Fruit fly (Drosophila melanogaster): ENCODE measurements around the gene Eip78C.

The Eip78C gene

DNA sequence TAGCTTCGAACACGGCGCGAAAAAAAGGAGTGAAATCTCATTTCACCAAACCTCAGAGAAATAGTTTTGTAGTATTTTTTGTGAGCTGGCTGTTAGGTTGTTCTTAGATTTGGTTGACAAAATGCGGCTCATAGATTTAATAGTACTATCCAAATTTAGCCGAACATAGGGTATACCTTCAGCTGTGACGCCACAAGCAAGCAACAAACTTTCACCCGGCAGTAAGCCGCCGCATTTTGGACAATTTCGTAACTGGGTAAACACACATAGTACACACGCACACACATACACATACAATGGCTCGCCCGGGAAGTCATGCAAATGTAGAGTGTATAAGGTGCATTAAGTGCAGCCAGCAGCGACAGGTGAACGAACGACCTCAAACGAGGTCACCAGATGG, 32.8 kb downstream of the Eip78C start (continued):
- no peak for TF ChIP-seq dati (GFP tag; IDR thresholded peaks at IDR 0.05)
- no peak for TF ChIP-seq slp2 (GFP tag; optimal IDR thresholded peaks at IDR 0.05)
- TF ChIP-seq sisA (GFP tag; IDR thresholded peaks at IDR 0.05), result peak; percentile 44
- TF ChIP-seq Sox100B (GFP tag; optimal IDR thresholded peaks at IDR 0.05), result no peak
- no peak for TF ChIP-seq wek (GFP tag; optimal IDR thresholded peaks at IDR 0.05)
- no peak for TF ChIP-seq CG11398 (GFP tag; optimal IDR thresholded peaks at IDR 0.05)
- no peak for TF ChIP-seq Rfx (GFP tag; IDR thresholded peaks at IDR 0.05)
- no peak for TF ChIP-seq Atf-2 (GFP tag; optimal IDR thresholded peaks at IDR 0.05)
- peak; percentile 62 for TF ChIP-seq Med (GFP tag)
- TF ChIP-seq CG17829 (tag; optimal IDR thresholded peaks at IDR 0.05), result no peak
- TF ChIP-seq CG8924 (tag; optimal IDR thresholded peaks at IDR 0.05), result no peak
- 0 out of 2 replicates have a peak, but pooled peaks have one; percentile 45 for TF ChIP-seq Awh (GFP tag; IDR thresholded peaks at IDR 0.05)
- peak; percentile 75 for TF ChIP-seq kni (GFP tag; optimal IDR thresholded peaks at IDR 0.05)
- no peak for TF ChIP-seq H2.0 (GFP tag; IDR thresholded peaks at IDR 0.05)
- no peak for TF ChIP-seq zen2 (GFP tag; IDR thresholded peaks at IDR 0.05; ENCODE audit: partially characterized antibody)
- no peak for TF ChIP-seq CG13296 (GFP tag; optimal IDR thresholded peaks at IDR 0.05)
- TF ChIP-seq peb (GFP tag; IDR thresholded peaks at IDR 0.05), result no peak
- no peak for TF ChIP-seq Adf1 (GFP tag; IDR thresholded peaks at IDR 0.05)
- no peak for TF ChIP-seq CG16813 (GFP tag; IDR thresholded peaks at IDR 0.05; ENCODE audit: partially characterized antibody)
- no peak for TF ChIP-seq tup (GFP tag; optimal IDR thresholded peaks at IDR 0.05)
- no peak for TF ChIP-seq NFAT (GFP tag; IDR thresholded peaks at IDR 0.05)
- TF ChIP-seq gcm2 (GFP tag; optimal IDR thresholded peaks at IDR 0.05), result no peak
- TF ChIP-seq Oli (tag; optimal IDR thresholded peaks at IDR 0.05), result no peak
- no peak for TF ChIP-seq CG1024 (GFP tag; IDR thresholded peaks at IDR 0.05)
- peak; percentile 34 for TF ChIP-seq CG1529 (GFP tag; optimal IDR thresholded peaks at IDR 0.05)
- TF ChIP-seq btn (GFP tag; optimal IDR thresholded peaks at IDR 0.05), result no peak
- TF ChIP-seq MTF-1 (GFP tag; optimal IDR thresholded peaks at IDR 0.05; ENCODE audit: borderline replicate concordance), result no peak
- peak; percentile 26 for TF ChIP-seq phol (tag; optimal IDR thresholded peaks at IDR 0.05)
- no peak for TF ChIP-seq az2 (GFP tag; optimal IDR thresholded peaks at IDR 0.05)
- TF ChIP-seq CG6175 (GFP tag; IDR thresholded peaks at IDR 0.05), result no peak
- no peak for TF ChIP-seq GATAe (GFP tag; conservative IDR thresholded peaks at IDR 0.05)
- peak; percentile 22 for TF ChIP-seq Xbp1 (GFP tag; optimal IDR thresholded peaks at IDR 0.05)
- peak; percentile 34; the same call in 1 of the 2 replicates for TF ChIP-seq HLH3B (GFP tag; IDR thresholded peaks at IDR 0.05)
- no peak for TF ChIP-seq sens-2 (GFP tag; IDR thresholded peaks at IDR 0.05)
- no peak for TF ChIP-seq slbo (GFP tag; IDR thresholded peaks at IDR 0.05)
- TF ChIP-seq CG13424 (tag; optimal IDR thresholded peaks at IDR 0.05), result no peak
- TF ChIP-seq tio (GFP tag; optimal IDR thresholded peaks at IDR 0.05), result no peak
- no peak for TF ChIP-seq pb (GFP tag; optimal IDR thresholded peaks at IDR 0.05)
- TF ChIP-seq pfk (GFP tag; optimal IDR thresholded peaks at IDR 0.05), result no peak
- no peak for TF ChIP-seq bcd (GFP tag; optimal IDR thresholded peaks at IDR 0.05)
- TF ChIP-seq CG14441 (GFP tag; IDR thresholded peaks at IDR 0.05), result no peak
- TF ChIP-seq CG2678 (tag; optimal IDR thresholded peaks at IDR 0.05), result peak; percentile 18
- TF ChIP-seq slou (GFP tag; optimal IDR thresholded peaks at IDR 0.05), result no peak
- no peak for TF ChIP-seq HmgD (GFP tag; optimal IDR thresholded peaks at IDR 0.05)
- peak in 1 of 2 experiments; percentile 30 for TF ChIP-seq eve (GFP tag; optimal IDR thresholded peaks at IDR 0.05)
- TF ChIP-seq dimm (GFP tag; IDR thresholded peaks at IDR 0.05), result no peak
- TF ChIP-seq Atf3 (GFP tag; optimal IDR thresholded peaks at IDR 0.05), result no peak
- no peak for TF ChIP-seq CG3847 (GFP tag; IDR thresholded peaks at IDR 0.05)
- no peak for TF ChIP-seq NC2β (GFP tag; optimal IDR thresholded peaks at IDR 0.05)
- no peak for TF ChIP-seq CG17912 (GFP tag; optimal IDR thresholded peaks at IDR 0.05)
- TF ChIP-seq nau (GFP tag; optimal IDR thresholded peaks at IDR 0.05), result no peak
- no peak for TF ChIP-seq mld (GFP tag; IDR thresholded peaks at IDR 0.05; ENCODE audit: partially characterized antibody)
- TF ChIP-seq toy (GFP tag; IDR thresholded peaks at IDR 0.05), result no peak

All from whole organism, embryonic.